Worm (Caenorhabditis elegans) whole organism, late embryonic: ENCODE data around the gene B0198.2.

Source experiments
- ceh-31 ChIP-seq: sonication (generic microtip); optimal IDR thresholded peaks from 2 replicates; lab custom pipeline; 2016; ENCODE audit warnings: missing genetic modification characterization, missing compliant biosample characterization
- dmd-4 ChIP-seq: sonication (generic microtip); optimal IDR thresholded peaks from 2 replicates; lab custom pipeline; 2016; ENCODE audit warnings: borderline replicate concordance, missing genetic modification characterization, missing compliant biosample characterization
- dve-1 ChIP-seq: sonication (generic microtip); optimal IDR thresholded peaks from 2 replicates; lab custom pipeline; 2017; ENCODE audit warnings: antibody characterized with exemption, mild to moderate bottlenecking, missing genetic modification characterization, missing compliant biosample characterization
- eyg-1 ChIP-seq: sonication (generic microtip); optimal IDR thresholded peaks from 2 replicates; lab custom pipeline; 2016; ENCODE audit warnings: missing genotype, missing genetic modification characterization, missing compliant biosample characterization
- fkh-10 ChIP-seq: fragments of 150-350 bp; optimal IDR thresholded peaks from 2 replicates; lab custom pipeline; 2014; ENCODE audit warnings: missing biosample characterization, missing genetic modification reagents, missing genetic modification characterization
- fkh-6 ChIP-seq: sonication (generic microtip); optimal IDR thresholded peaks from 2 replicates; lab custom pipeline; 2016; ENCODE audit warnings: missing genetic modification characterization, missing compliant biosample characterization
- lin-11 ChIP-seq: fragments of 200-800 bp; sonication (Bioruptor generic); optimal IDR thresholded peaks from 2 replicates; lab custom pipeline; 2018; ENCODE audit warnings: mild to moderate bottlenecking, missing genetic modification characterization, missing compliant biosample characterization
- nhr-11 ChIP-seq: fragments of 150-350 bp; optimal IDR thresholded peaks from 2 replicates; lab custom pipeline; 2014; ENCODE audit warnings: missing biosample characterization, missing genetic modification characterization
- npax-4 ChIP-seq: sonication (generic microtip); optimal IDR thresholded peaks from 2 replicates; lab custom pipeline; 2016; ENCODE audit warnings: missing genetic modification characterization, missing compliant biosample characterization
- sox-2 ChIP-seq: fragments of 200-800 bp; sonication (Bioruptor generic); IDR thresholded peaks from 2 replicates; pipeline ENCODE4 v1.3.6; 2022; ENCODE audit warnings: missing genetic modification reagents, missing genetic modification characterization, missing compliant biosample characterization
- sox-4 ChIP-seq: sonication (generic microtip); optimal IDR thresholded peaks from 2 replicates; lab custom pipeline; 2017; ENCODE audit warnings: mild to moderate bottlenecking, missing genetic modification characterization, inconsistent platforms, missing compliant biosample characterization
- tbx-2 ChIP-seq: sonication (generic microtip); optimal IDR thresholded peaks from 2 replicates; lab custom pipeline; 2016; ENCODE audit warnings: missing genetic modification characterization, missing compliant biosample characterization

DNA sequence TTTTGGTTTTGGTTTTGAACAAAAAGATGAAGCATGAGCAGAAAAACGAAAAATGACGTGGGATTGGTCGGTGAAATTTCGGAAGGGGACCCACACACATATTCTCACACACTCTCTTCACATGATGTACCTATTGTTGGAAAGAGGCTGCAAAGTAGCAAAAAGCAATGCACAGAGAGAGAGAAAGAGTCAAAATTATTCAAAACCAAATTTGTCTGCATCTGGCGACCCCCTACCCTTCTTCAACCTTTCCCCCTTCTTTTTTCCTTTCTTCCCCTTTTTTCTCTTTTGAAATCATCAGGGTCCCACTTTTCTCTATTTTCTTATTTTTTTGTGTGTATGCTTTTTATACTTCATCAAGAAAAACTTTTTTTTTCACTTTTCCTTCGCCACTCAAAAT lies 4.1 kb upstream of the B0198.2 start:
- TF ChIP-seq fkh-6 (tag; lab: Kevin White, UChicago) (no peak), eyg-1 (no peak), sox-2 (GFP tag; lab: Robert Waterston, UW) (no peak), npax-4 (no peak), dve-1 (no peak), tbx-2 (tag; lab: Kevin White, UChicago) (no peak), ceh-31 (tag; lab: Kevin White, UChicago) (no peak), sox-4 (tag; lab: Kevin White, UChicago) (no peak), lin-11 (tag; lab: Kevin White, UChicago) (no peak), dmd-4 (no peak), nhr-11 (tag; lab: Kevin White, UChicago) (no peak), fkh-10 (GFP tag; lab: Kevin White, UChicago) (no peak)
